Worm (Caenorhabditis elegans): ENCODE results near the gene Y71H2AM.14.

- TF ChIP-seq ama-1 (optimal IDR thresholded peaks at IDR 0.05) (no peak), B0310.2 (tag; optimal IDR thresholded peaks at IDR 0.05) (no peak), pes-1 (GFP tag; IDR thresholded peaks at IDR 0.05) (no peak), tbx-37 (GFP tag; conservative IDR thresholded peaks at IDR 0.05) (no peak), F13C5.2 (tag; optimal IDR thresholded peaks at IDR 0.05) (no peak), hmg-4 (GFP tag; optimal IDR thresholded peaks at IDR 0.05) (no peak), scrt-1 (GFP tag; IDR thresholded peaks at IDR 0.05) (no peak), tra-4 (tag; optimal IDR thresholded peaks at IDR 0.05) (no peak), flt-1 (GFP tag; IDR thresholded peaks at IDR 0.05) (no peak), aly-1 (tag; optimal IDR thresholded peaks at IDR 0.05) (no peak), ceh-13 (GFP tag; optimal IDR thresholded peaks at IDR 0.05) (no peak), tbx-11 (GFP tag; IDR thresholded peaks at IDR 0.05) (no peak), hmbx-1 (tag; optimal IDR thresholded peaks at IDR 0.05) (no peak)
Measured at ce11 chrIII:2758092-2758491, 11.6 kb upstream of the Y71H2AM.14 start.

Data from whole organism, early embryonic.